Fruit fly (Drosophila melanogaster): ENCODE data around the gene CG13983.

The CG13983 gene

dm6 chr2L:6280328-6280727, 16.0 kb upstream of the CG13983 start (continued):
- no peak for TF ChIP-seq bigmax (GFP tag; optimal IDR thresholded peaks at IDR 0.05)
- no peak for TF ChIP-seq HLH4C (GFP tag; IDR thresholded peaks at IDR 0.05; ENCODE audit: partially characterized antibody)
- TF ChIP-seq CG5180 (GFP tag; optimal IDR thresholded peaks at IDR 0.05): no peak
- TF ChIP-seq CG2120 (GFP tag; optimal IDR thresholded peaks at IDR 0.05): peak; percentile 56
- TF ChIP-seq lilli (GFP tag; optimal IDR thresholded peaks at IDR 0.05): peak; percentile 57
- no peak for TF ChIP-seq mirr (GFP tag; optimal IDR thresholded peaks at IDR 0.05)
- peak in 1 of 2 experiments; percentile 75 for TF ChIP-seq bsh (GFP tag; optimal IDR thresholded peaks at IDR 0.05)
- TF ChIP-seq CG10321 (GFP tag; IDR thresholded peaks at IDR 0.05): no peak
- TF ChIP-seq schlank (tag; optimal IDR thresholded peaks at IDR 0.05): no peak
- peak; percentile 11 for TF ChIP-seq Antp (GFP tag; optimal IDR thresholded peaks at IDR 0.05)
- no peak for TF ChIP-seq sima (GFP tag; optimal IDR thresholded peaks at IDR 0.05)
- peak; percentile 48 for TF ChIP-seq CG1603 (tag; optimal IDR thresholded peaks at IDR 0.05)
- peak; percentile 70 for TF ChIP-seq sob (GFP tag; IDR thresholded peaks at IDR 0.05)
- no peak for TF ChIP-seq aop (GFP tag; IDR thresholded peaks at IDR 0.05)
- TF ChIP-seq CG4404 (GFP tag; IDR thresholded peaks at IDR 0.05): peak; percentile 58; the same call in 1 of the 2 replicates
- peak; percentile 63 for TF ChIP-seq E2f1 (GFP tag; IDR thresholded peaks at IDR 0.05)
- no peak for TF ChIP-seq corto (GFP tag; optimal IDR thresholded peaks at IDR 0.05)
- no peak for TF ChIP-seq bowl (GFP tag; IDR thresholded peaks at IDR 0.05)
- TF ChIP-seq MESR4 (GFP tag; optimal IDR thresholded peaks at IDR 0.05): no peak
- no peak for TF ChIP-seq gfzf (GFP tag; optimal IDR thresholded peaks at IDR 0.05)
- TF ChIP-seq Dek (tag; optimal IDR thresholded peaks at IDR 0.05): peak; percentile 44
- no peak for TF ChIP-seq pzg (GFP tag; optimal IDR thresholded peaks at IDR 0.05)
- no peak for TF ChIP-seq CG6654 (GFP tag; optimal IDR thresholded peaks at IDR 0.05)
- 0 out of 3 replicates have a peak, but pooled peaks have one; percentile 2 for TF ChIP-seq CG14860 (GFP tag; IDR thresholded peaks at IDR 0.05; ENCODE audit: partially characterized antibody)
- peak; percentile 78 for TF ChIP-seq CG11504 (tag; optimal IDR thresholded peaks at IDR 0.05)
- peak; percentile 47 for TF ChIP-seq CG30431 (GFP tag; optimal IDR thresholded peaks at IDR 0.05)
- peak; percentile 9 for TF ChIP-seq Jarid2 (GFP tag; optimal IDR thresholded peaks at IDR 0.05)
- peak; percentile 40; the same call in 1 of the 3 replicates for TF ChIP-seq CG2889 (GFP tag; IDR thresholded peaks at IDR 0.05)
- TF ChIP-seq Lpt (GFP tag; optimal IDR thresholded peaks at IDR 0.05): no peak
- TF ChIP-seq CG12769 (tag; optimal IDR thresholded peaks at IDR 0.05): peak; percentile 46
- peak in 1 of 3 experiments; percentile 53 for TF ChIP-seq lola (GFP tag; optimal IDR thresholded peaks at IDR 0.05)
- TF ChIP-seq CG7357 (GFP tag; IDR thresholded peaks at IDR 0.05): peak; percentile 49; the same call in 2 of the 3 replicates
- no peak for TF ChIP-seq CG15479 (GFP tag; optimal IDR thresholded peaks at IDR 0.05)
- TF ChIP-seq NC2β (GFP tag; optimal IDR thresholded peaks at IDR 0.05): no peak
- peak; percentile 54 for TF ChIP-seq slou (GFP tag; optimal IDR thresholded peaks at IDR 0.05)
- peak; percentile 41 for TF ChIP-seq sqz (GFP tag; optimal IDR thresholded peaks at IDR 0.05)
- TF ChIP-seq pan (optimal IDR thresholded peaks at IDR 0.05): no peak
- peak in 1 of 2 experiments; percentile 71 for TF ChIP-seq pan (GFP tag; optimal IDR thresholded peaks at IDR 0.05 in 1 of 2, IDR thresholded peaks at IDR 0.05 in 1 of 2)
- TF ChIP-seq chm (GFP tag; IDR thresholded peaks at IDR 0.05): no peak
- TF ChIP-seq CrebB (tag; optimal IDR thresholded peaks at IDR 0.05): no peak
- peak; percentile 18 for TF ChIP-seq CG17802 (tag; optimal IDR thresholded peaks at IDR 0.05)
- TF ChIP-seq CkIIα-i1 (GFP tag; IDR thresholded peaks at IDR 0.05): no peak
- no peak for TF ChIP-seq CG9876 (GFP tag; optimal IDR thresholded peaks at IDR 0.05)
- peak; percentile 74 for TF ChIP-seq Xrp1 (GFP tag; IDR thresholded peaks at IDR 0.05)
- no peak for TF ChIP-seq Elba2 (GFP tag; optimal IDR thresholded peaks at IDR 0.05)
- TF ChIP-seq CG5245 (GFP tag; optimal IDR thresholded peaks at IDR 0.05): peak; percentile 64
- peak; percentile 65 for TF ChIP-seq CG8924 (tag; optimal IDR thresholded peaks at IDR 0.05)
- TF ChIP-seq CG9215 (GFP tag; IDR thresholded peaks at IDR 0.05): no peak
- no peak for TF ChIP-seq cas (GFP tag; IDR thresholded peaks at IDR 0.05)
- TF ChIP-seq unpg (GFP tag; optimal IDR thresholded peaks at IDR 0.05): peak; percentile 75
- TF ChIP-seq Ets97D (GFP tag; optimal IDR thresholded peaks at IDR 0.05): no peak

All from whole organism, embryonic.